Fruit fly (Drosophila melanogaster): ENCODE measurements around the gene pip.

Gene pip

dm6 chr3L:19292440-19293175 lies 44.8 kb downstream of the pip start, which contains the start of gene Gbs-76A (continued):
- peak; percentile 81 for TF ChIP-seq salm (tag; optimal IDR thresholded peaks at IDR 0.05)
- TF ChIP-seq Asciz (GFP tag; optimal IDR thresholded peaks at IDR 0.05) = peak; percentile 79
- TF ChIP-seq CG10654 (GFP tag; optimal IDR thresholded peaks at IDR 0.05) = peak; percentile 1
- TF ChIP-seq CG2202 (tag; optimal IDR thresholded peaks at IDR 0.05) = peak; percentile 54
- peak; percentile 84 for TF ChIP-seq CG10209 (GFP tag; optimal IDR thresholded peaks at IDR 0.05)
- TF ChIP-seq CG4328 (GFP tag; optimal IDR thresholded peaks at IDR 0.05) = peak; percentile 85
- TF ChIP-seq NC2β (GFP tag; optimal IDR thresholded peaks at IDR 0.05) = no peak
- TF ChIP-seq Mrtf (GFP tag; IDR thresholded peaks at IDR 0.05) = 0 out of 3 replicates have a peak, but pooled peaks have one; percentile 48
- TF ChIP-seq CG13123 (GFP tag; optimal IDR thresholded peaks at IDR 0.05) = peak; percentile 29
- TF ChIP-seq p53 (GFP tag; optimal IDR thresholded peaks at IDR 0.05) = no peak
- no peak for TF ChIP-seq crc (GFP tag; optimal IDR thresholded peaks at IDR 0.05)
- no peak for TF ChIP-seq z (GFP tag; IDR thresholded peaks at IDR 0.05)
- TF ChIP-seq CG6654 (GFP tag; optimal IDR thresholded peaks at IDR 0.05) = peak; percentile 51
- TF ChIP-seq CG9932 (GFP tag; IDR thresholded peaks at IDR 0.05) = peak; percentile 81
- TF ChIP-seq Dip2 (GFP tag; IDR thresholded peaks at IDR 0.05) = no peak
- TF ChIP-seq Vsx1 (GFP tag; optimal IDR thresholded peaks at IDR 0.05) = peak; percentile 70
- peak; percentile 83 for TF ChIP-seq ATbp (GFP tag; optimal IDR thresholded peaks at IDR 0.05)
- peak; percentile 64 for TF ChIP-seq sisA (GFP tag; IDR thresholded peaks at IDR 0.05)
- peak; percentile 70 for TF ChIP-seq ind (GFP tag; optimal IDR thresholded peaks at IDR 0.05)
- TF ChIP-seq NK7.1 (GFP tag; optimal IDR thresholded peaks at IDR 0.05) = no peak
- TF ChIP-seq al (GFP tag; IDR thresholded peaks at IDR 0.05) = peak; percentile 67
- TF ChIP-seq corto (GFP tag; optimal IDR thresholded peaks at IDR 0.05) = peak; percentile 78
- TF ChIP-seq Deaf1 (tag; optimal IDR thresholded peaks at IDR 0.05) = peak; percentile 58
- TF ChIP-seq dati (GFP tag; IDR thresholded peaks at IDR 0.05) = no peak
- TF ChIP-seq tx (GFP tag; optimal IDR thresholded peaks at IDR 0.05) = no peak
- TF ChIP-seq E2f1 (GFP tag; IDR thresholded peaks at IDR 0.05) = peak; percentile 53
- TF ChIP-seq CG30020 (tag; optimal IDR thresholded peaks at IDR 0.05) = peak; percentile 49
- TF ChIP-seq CG12299 (tag; optimal IDR thresholded peaks at IDR 0.05) = peak; percentile 74
- peak; percentile 69; the same call in 2 of the 3 replicates for TF ChIP-seq Dbx (GFP tag; IDR thresholded peaks at IDR 0.05)
- TF ChIP-seq Hmx (GFP tag; optimal IDR thresholded peaks at IDR 0.05) = no peak
- TF ChIP-seq fru (optimal IDR thresholded peaks at IDR 0.05) = no peak
- TF ChIP-seq CG2199 (GFP tag; IDR thresholded peaks at IDR 0.05) = no peak
- TF ChIP-seq dysf (GFP tag; IDR thresholded peaks at IDR 0.05) = peak; percentile 85; the same call in 2 of the 3 replicates
- TF ChIP-seq pros (GFP tag; optimal IDR thresholded peaks at IDR 0.05) = no peak
- peak; percentile 12 for TF ChIP-seq CG18476 (GFP tag; optimal IDR thresholded peaks at IDR 0.05)
- peak; percentile 74 for TF ChIP-seq kah (GFP tag; optimal IDR thresholded peaks at IDR 0.05)
- TF ChIP-seq pho (GFP tag; optimal IDR thresholded peaks at IDR 0.05) = peak; percentile 50
- TF ChIP-seq NC2α (GFP tag; optimal IDR thresholded peaks at IDR 0.05) = no peak
- TF ChIP-seq CG2129 (GFP tag; IDR thresholded peaks at IDR 0.05; ENCODE audit: partially characterized antibody) = no peak
- TF ChIP-seq CG10267 (tag; optimal IDR thresholded peaks at IDR 0.05) = peak; percentile 76
- no peak for TF ChIP-seq Myb (GFP tag; optimal IDR thresholded peaks at IDR 0.05)
- no peak for TF ChIP-seq ems (GFP tag; optimal IDR thresholded peaks at IDR 0.05)
- peak; percentile 79 for TF ChIP-seq CG6683 (GFP tag; optimal IDR thresholded peaks at IDR 0.05)
- peak; percentile 88 for TF ChIP-seq CG8924 (tag; optimal IDR thresholded peaks at IDR 0.05)
- 0 out of 2 replicates have a peak, but pooled peaks have one; percentile 45 for TF ChIP-seq Poxn (GFP tag; IDR thresholded peaks at IDR 0.05)
- TF ChIP-seq wor (GFP tag; IDR thresholded peaks at IDR 0.05) = peak; percentile 59
- peak; percentile 69 for TF ChIP-seq CG14050 (GFP tag; IDR thresholded peaks at IDR 0.05)
- no peak for TF ChIP-seq CG33213 (GFP tag; optimal IDR thresholded peaks at IDR 0.05)
- TF ChIP-seq CG6813 (GFP tag; optimal IDR thresholded peaks at IDR 0.05) = peak; percentile 86
- peak; percentile 3 for TF ChIP-seq mam (GFP tag; optimal IDR thresholded peaks at IDR 0.05)
- TF ChIP-seq Gsc (GFP tag; IDR thresholded peaks at IDR 0.05) = no peak
